Worm (Caenorhabditis elegans) whole organism, L2 larva: ENCODE results near the gene unc-41.
A peak's percentile ranks its signal among the peaks of the same experiment; 100 is the strongest.

ENCODE experiments used
- C34F6.9 ChIP-seq: fragments of 150-350 bp; optimal IDR thresholded peaks from 2 replicates; lab custom pipeline; 2014; ENCODE audit warnings: missing biosample characterization, missing genetic modification characterization
- F13H6.1 ChIP-seq: sonication (generic microtip); optimal IDR thresholded peaks from 2 replicates; lab custom pipeline; 2016; ENCODE audit warnings: missing genetic modification characterization, missing compliant biosample characterization
- R02D3.7 ChIP-seq: fragments of 150-350 bp; optimal IDR thresholded peaks from 2 replicates; lab custom pipeline; 2014; ENCODE audit warnings: missing biosample characterization, missing genetic modification characterization
- Y55F3AM.14 ChIP-seq: fragments of 200-800 bp; sonication (Bioruptor generic); optimal IDR thresholded peaks from 2 replicates; lab custom pipeline; 2018; ENCODE audit warnings: mild to moderate bottlenecking, missing genetic modification characterization, missing compliant biosample characterization
- ZK546.5 ChIP-seq: sonication (generic microtip); optimal IDR thresholded peaks from 2 replicates; lab custom pipeline; 2017; ENCODE audit warnings: missing biosample characterization, missing genetic modification characterization
- aly-2 ChIP-seq: fragments of 150-350 bp; optimal IDR thresholded peaks from 2 replicates; lab custom pipeline; 2014; ENCODE audit warnings: missing biosample characterization, missing genetic modification characterization
- ama-1 ChIP-seq: fragments of 150-350 bp; optimal IDR thresholded peaks from 2 replicates; lab custom pipeline; 2018; ENCODE audit warnings: inconsistent platforms
- blmp-1 ChIP-seq: sonication (generic microtip); optimal IDR thresholded peaks from 2 replicates; lab custom pipeline; 2017; ENCODE audit warnings: missing genetic modification characterization, mild to moderate bottlenecking, missing compliant biosample characterization, antibody characterized with exemption, moderate library complexity; ENCODE audit not compliant: insufficient read depth
- ceh-16 ChIP-seq: fragments of 150-350 bp; optimal IDR thresholded peaks from 2 replicates; lab custom pipeline; 2014; ENCODE audit warnings: missing biosample characterization, missing genetic modification characterization
- crh-2 ChIP-seq: sonication (generic microtip); optimal IDR thresholded peaks from 2 replicates; lab custom pipeline; 2017; ENCODE audit warnings: missing biosample characterization, missing genetic modification characterization
- elt-1 ChIP-seq: fragments of 150-350 bp; optimal IDR thresholded peaks from 2 replicates; lab custom pipeline; 2014; ENCODE audit warnings: missing biosample characterization, missing genetic modification characterization
- elt-3 ChIP-seq: sonication (generic microtip); optimal IDR thresholded peaks from 2 replicates; lab custom pipeline; 2017; ENCODE audit warnings: missing biosample characterization, missing genetic modification characterization
- fos-1 ChIP-seq: fragments of 150-350 bp; optimal IDR thresholded peaks from 2 replicates; lab custom pipeline; 2014; ENCODE audit warnings: missing biosample characterization, missing genetic modification characterization
- gmeb-1 ChIP-seq: fragments of 150-350 bp; optimal IDR thresholded peaks from 2 replicates; lab custom pipeline; 2014; ENCODE audit warnings: missing biosample characterization, missing genetic modification characterization
- lin-13 ChIP-seq: fragments of 150-350 bp; optimal IDR thresholded peaks from 2 replicates; lab custom pipeline; 2014; ENCODE audit warnings: missing biosample characterization, missing genetic modification reagents, missing genetic modification characterization
- lsy-2 ChIP-seq, 2 experiments: fragments of 150-350 bp in 1 of 2; sonication (generic microtip) in 1 of 2; optimal IDR thresholded peaks; 2 replicates each; lab custom pipeline; 2014 to 2017; ENCODE audit warnings: missing biosample characterization in 2 of 2, missing genetic modification characterization in 2 of 2
- mdl-1 ChIP-seq, 2 experiments: fragments of 150-350 bp in 1 of 2; sonication (generic microtip) in 1 of 2; optimal IDR thresholded peaks; 2 replicates each; lab custom pipeline; 2017; ENCODE audit warnings: missing biosample characterization in 2 of 2, missing genetic modification characterization in 2 of 2
- nhr-10 ChIP-seq: sonication (generic microtip); optimal IDR thresholded peaks from 2 replicates; lab custom pipeline; 2017; ENCODE audit warnings: missing biosample characterization, missing genetic modification characterization
- nhr-11 ChIP-seq: fragments of 150-350 bp; optimal IDR thresholded peaks from 2 replicates; lab custom pipeline; 2014; ENCODE audit warnings: missing biosample characterization, missing genetic modification characterization
- nhr-12 ChIP-seq: fragments of 150-350 bp; optimal IDR thresholded peaks from 2 replicates; lab custom pipeline; 2014; ENCODE audit warnings: missing biosample characterization, missing genetic modification characterization
- nhr-129 ChIP-seq: fragments of 150-350 bp; optimal IDR thresholded peaks from 2 replicates; lab custom pipeline; 2014; ENCODE audit warnings: missing biosample characterization, missing genetic modification characterization
- nhr-23 ChIP-seq: fragments of 150-350 bp; optimal IDR thresholded peaks from 2 replicates; lab custom pipeline; 2014; ENCODE audit warnings: missing biosample characterization, missing genetic modification reagents, missing genetic modification characterization
- nhr-237 ChIP-seq: fragments of 150-350 bp; optimal IDR thresholded peaks from 2 replicates; lab custom pipeline; 2014; ENCODE audit warnings: missing biosample characterization, missing genetic modification characterization
- nhr-25 ChIP-seq: fragments of 150-350 bp; sonication (generic microtip); optimal IDR thresholded peaks from 3 replicates; lab custom pipeline; 2014; ENCODE audit warnings: missing biosample characterization, missing genetic modification characterization
- nhr-6 ChIP-seq: fragments of 150-350 bp; optimal IDR thresholded peaks from 2 replicates; lab custom pipeline; 2014; ENCODE audit warnings: missing biosample characterization, missing genetic modification characterization
- nhr-77 ChIP-seq: fragments of 150-350 bp; optimal IDR thresholded peaks from 2 replicates; lab custom pipeline; 2014; ENCODE audit warnings: missing biosample characterization, missing genetic modification characterization
- peb-1 ChIP-seq: fragments of 150-350 bp; optimal IDR thresholded peaks from 2 replicates; lab custom pipeline; 2014; ENCODE audit warnings: missing biosample characterization, missing genetic modification characterization
- sem-4 ChIP-seq: fragments of 150-350 bp; optimal IDR thresholded peaks from 2 replicates; lab custom pipeline; 2014; ENCODE audit warnings: missing biosample characterization, missing genetic modification reagents, missing genetic modification characterization
- skn-1 ChIP-seq: sonication (generic microtip); optimal IDR thresholded peaks from 2 replicates; lab custom pipeline; 2017; ENCODE audit warnings: missing biosample characterization, missing genetic modification characterization
- sma-3 ChIP-seq: sonication (generic microtip); optimal IDR thresholded peaks from 2 replicates; lab custom pipeline; 2016; ENCODE audit warnings: missing genetic modification reagents, missing genetic modification characterization, missing compliant biosample characterization
- sma-9 ChIP-seq, 2 experiments: fragments of 150-350 bp in 1 of 2; sonication (generic microtip) in 1 of 2; optimal IDR thresholded peaks; 2 replicates each; lab custom pipeline; 2014 to 2016; ENCODE audit warnings: missing genetic modification characterization in 2 of 2, mild to moderate bottlenecking in 1 of 2, missing biosample characterization in 1 of 2, missing compliant biosample characterization in 1 of 2, missing genetic modification reagents in 1 of 2, moderate library complexity in 1 of 2
- snpc-4 ChIP-seq: fragments of 150-350 bp; optimal IDR thresholded peaks from 2 replicates; lab custom pipeline; 2014; ENCODE audit warnings: missing biosample characterization, missing genetic modification characterization
- unc-39 ChIP-seq: fragments of 150-350 bp; optimal IDR thresholded peaks from 2 replicates; lab custom pipeline; 2014; ENCODE audit warnings: missing biosample characterization, missing genetic modification characterization
- unc-55 ChIP-seq: fragments of 150-350 bp; sonication (generic microtip); optimal IDR thresholded peaks from 3 replicates; lab custom pipeline; 2014; ENCODE audit warnings: missing biosample characterization, missing genetic modification reagents, missing genetic modification characterization
- unc-62 ChIP-seq: fragments of 150-350 bp; optimal IDR thresholded peaks from 2 replicates; lab custom pipeline; 2014; ENCODE audit warnings: missing biosample characterization, missing genetic modification reagents, missing genetic modification characterization
- zag-1 ChIP-seq: fragments of 150-350 bp; optimal IDR thresholded peaks from 2 replicates; lab custom pipeline; 2014; ENCODE audit warnings: missing biosample characterization, missing genetic modification characterization
- ztf-1 ChIP-seq: fragments of 200-800 bp; sonication (Bioruptor generic); conservative IDR thresholded peaks from 2 replicates; pipeline ENCODE4 v1.3.6; 2022; ENCODE audit warnings: missing genetic modification characterization, missing compliant biosample characterization
- ztf-11 ChIP-seq: sonication (generic microtip); optimal IDR thresholded peaks from 2 replicates; lab custom pipeline; 2017; ENCODE audit warnings: missing biosample characterization, missing genetic modification characterization
- ztf-4 ChIP-seq: fragments of 150-350 bp; optimal IDR thresholded peaks from 2 replicates; lab custom pipeline; 2014; ENCODE audit warnings: missing biosample characterization, missing genetic modification characterization

The unc-41 gene

DNA sequence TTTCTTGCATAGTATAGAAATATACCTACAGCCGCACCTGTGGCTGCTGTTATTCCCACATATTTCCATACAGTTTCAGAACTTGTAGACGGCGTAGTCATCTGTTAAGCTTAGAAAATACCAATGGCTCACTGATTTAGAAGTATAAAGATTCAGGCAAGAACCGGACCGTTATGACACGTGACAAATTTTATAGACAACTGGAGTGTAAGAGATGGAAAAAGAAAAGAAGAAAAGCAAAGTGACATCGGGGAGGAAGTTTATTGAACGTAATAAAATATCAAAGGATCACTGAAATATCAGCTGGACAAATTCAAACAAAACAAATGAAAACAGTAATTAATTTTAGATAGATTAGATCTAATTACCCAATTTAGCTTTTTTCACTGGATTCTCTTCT lies 10.1 kb upstream of the unc-41 start, which contains the start of gene rmd-2:
rmd-2 (minus strand) TSS at position 101 of the 400 bp plus-strand sequence.
- TF ChIP-seq ZK546.5 (tag; lab: Kevin White, UChicago) (no peak), nhr-129 (tag; lab: Kevin White, UChicago) (peak; percentile 1)

- TF ChIP-seq sem-4 (tag; lab: Kevin White, UChicago) (no peak), ZK546.5 (tag; lab: Kevin White, UChicago) (no peak), unc-55 (GFP tag; lab: Kevin White, UChicago) (no peak), nhr-10 (tag; lab: Kevin White, UChicago) (no peak), nhr-23 (no peak), aly-2 (tag; lab: Kevin White, UChicago) (no peak), gmeb-1 (tag; lab: Kevin White, UChicago) (no peak), skn-1 (tag; lab: Kevin White, UChicago) (no peak), sma-9 (GFP tag; optimal IDR thresholded peaks at IDR 0.05; lab: Kevin White, UChicago) (peak; percentile 51), sma-9 (tag; optimal IDR thresholded peaks at IDR 0.05; lab: Kevin White, UChicago) (no peak), F13H6.1 (tag; lab: Kevin White, UChicago) (peak; percentile 5), unc-39 (no peak), sma-3 (GFP tag; lab: Kevin White, UChicago) (no peak), ceh-16 (no peak), blmp-1 (tag; lab: Kevin White, UChicago) (no peak), mdl-1 (tag; optimal IDR thresholded peaks at IDR 0.05; lab: Kevin White, UChicago) (no peak), ztf-1 (no peak), zag-1 (tag; lab: Kevin White, UChicago) (no peak), crh-2 (tag; lab: Kevin White, UChicago) (no peak), elt-1 (tag; lab: Kevin White, UChicago) (no peak), lsy-2 (tag; optimal IDR thresholded peaks at IDR 0.05; lab: Kevin White, UChicago) (peak in 1 of 2 experiments; percentile 17), nhr-12 (tag; lab: Kevin White, UChicago) (no peak)
These were observed 9.3 kb upstream of the unc-41 start for ce11 chrV:9985227-9985864.

DNA sequence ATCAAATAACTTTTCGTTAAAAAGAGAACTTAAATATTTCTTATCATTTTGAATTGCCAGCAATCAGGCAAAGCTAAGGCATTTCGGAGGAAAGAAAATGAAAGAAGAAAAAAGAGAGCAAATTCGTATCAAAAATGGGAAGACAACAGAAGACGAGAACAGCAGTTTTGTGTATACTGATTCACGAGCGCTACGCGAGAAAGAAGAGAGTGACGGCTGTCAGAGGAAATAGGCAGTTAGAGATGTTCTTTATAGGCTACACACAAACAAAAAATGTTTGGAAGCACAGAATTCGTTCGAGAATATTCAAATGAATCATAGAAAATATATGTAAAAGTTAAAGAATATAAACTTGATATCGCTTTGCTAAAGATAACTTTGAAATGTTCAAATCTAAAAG lies 8.8 kb upstream of the unc-41 start:
- TF ChIP-seq unc-55 (GFP tag; lab: Kevin White, UChicago) (peak; percentile 52), ama-1 (lab: Kevin White, UChicago) (peak; percentile 29), nhr-6 (tag; lab: Kevin White, UChicago) (no peak), nhr-23 (no peak), crh-2 (tag; lab: Kevin White, UChicago) (peak; percentile 33), nhr-129 (tag; lab: Kevin White, UChicago) (no peak), nhr-11 (tag; lab: Kevin White, UChicago) (peak; percentile 53), unc-62 (GFP tag; lab: Kevin White, UChicago) (no peak), elt-1 (tag; lab: Kevin White, UChicago) (no peak), R02D3.7 (tag; lab: Kevin White, UChicago) (no peak), nhr-12 (tag; lab: Kevin White, UChicago) (no peak), C34F6.9 (tag; lab: Kevin White, UChicago) (peak; percentile 23), nhr-10 (tag; lab: Kevin White, UChicago) (no peak), elt-3 (tag; lab: Kevin White, UChicago) (no peak), sem-4 (tag; lab: Kevin White, UChicago) (no peak), F13H6.1 (tag; lab: Kevin White, UChicago) (peak; percentile 3), ztf-4 (tag; lab: Kevin White, UChicago) (no peak), fos-1 (tag; lab: Kevin White, UChicago) (peak; percentile 58)

DNA sequence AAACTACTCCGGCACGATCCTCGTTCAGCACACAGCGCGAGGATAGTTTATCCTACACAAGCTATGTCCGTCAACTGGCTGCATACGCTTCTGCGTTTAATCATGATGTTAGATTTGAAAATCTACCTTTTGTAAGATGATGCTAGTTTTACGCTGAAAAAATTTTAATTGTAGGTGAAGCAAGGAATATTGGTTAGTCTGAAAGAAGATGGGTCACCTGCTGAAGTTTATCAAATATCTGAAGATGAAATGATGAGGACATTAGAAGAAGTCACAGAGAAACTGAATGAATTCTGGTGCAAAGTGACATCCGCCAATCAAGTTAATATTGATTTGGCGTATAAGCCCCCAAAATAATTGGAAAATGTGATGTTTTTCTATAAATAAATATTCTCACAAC lies 7.5 kb upstream of the unc-41 start:
- no peak for TF ChIP-seq nhr-12 (tag; lab: Kevin White, UChicago)
- no peak for TF ChIP-seq snpc-4 (tag; lab: Kevin White, UChicago)
- no peak for TF ChIP-seq nhr-11 (tag; lab: Kevin White, UChicago)
- TF ChIP-seq lsy-2 (tag; optimal IDR thresholded peaks at IDR 0.05; lab: Kevin White, UChicago), result peak in 1 of 2 experiments; percentile 25

ce11 chrV:9982568-9982967 lies 6.5 kb upstream of the unc-41 start, which contains the start of gene C27H6.9:
TSS of gene C27H6.9 (plus strand) at chrV:9982868.
- TF ChIP-seq peb-1 (tag; lab: Kevin White, UChicago) (no peak), F13H6.1 (tag; lab: Kevin White, UChicago) (no peak), nhr-77 (tag; lab: Kevin White, UChicago) (no peak), Y55F3AM.14 (GFP tag; lab: Kevin White, UChicago) (no peak), ceh-16 (no peak), lsy-2 (tag; optimal IDR thresholded peaks at IDR 0.05; lab: Kevin White, UChicago) (no peak), lin-13 (GFP tag; lab: Kevin White, UChicago) (no peak), skn-1 (tag; lab: Kevin White, UChicago) (no peak), nhr-10 (tag; lab: Kevin White, UChicago) (no peak), R02D3.7 (tag; lab: Kevin White, UChicago) (no peak), ztf-11 (no peak), unc-62 (GFP tag; lab: Kevin White, UChicago) (no peak), sma-3 (GFP tag; lab: Kevin White, UChicago) (no peak), C34F6.9 (tag; lab: Kevin White, UChicago) (no peak), unc-39 (no peak), nhr-237 (tag; lab: Kevin White, UChicago) (no peak), elt-3 (tag; lab: Kevin White, UChicago) (no peak), nhr-25 (no peak)
